Worm (Caenorhabditis elegans): ENCODE results near the gene gpa-3.
A peak's percentile ranks its signal among the peaks of the same experiment; 100 is the strongest.

The gpa-3 gene

ce11 chrV:9321185-9321584 lies 38.4 kb downstream of the gpa-3 start, which contains the start of gene F44A2.7:
TSS of gene F44A2.7 (plus strand) at chrV:9321485.
- TF ChIP-seq cog-1 (tag; optimal IDR thresholded peaks at IDR 0.05) = no peak
- TF ChIP-seq T22C8.4 (GFP tag; IDR thresholded peaks at IDR 0.05) = no peak
- no peak for TF ChIP-seq flt-1 (GFP tag; IDR thresholded peaks at IDR 0.05)
- TF ChIP-seq ztf-23 (GFP tag; IDR thresholded peaks at IDR 0.05) = no peak
- no peak for TF ChIP-seq ztf-29 (GFP tag; IDR thresholded peaks at IDR 0.05)
- no peak for TF ChIP-seq ref-1 (GFP tag; conservative IDR thresholded peaks at IDR 0.05)
- no peak for TF ChIP-seq klf-2 (GFP tag; conservative IDR thresholded peaks at IDR 0.05)
- TF ChIP-seq med-1 (GFP tag; optimal IDR thresholded peaks at IDR 0.05; ENCODE audit: insufficient read depth) = no peak
- no peak for TF ChIP-seq tab-1 (GFP tag; IDR thresholded peaks at IDR 0.05)

ce11 chrV:9318046-9318445 lies 41.5 kb downstream of the gpa-3 start, which contains the start of gene kvs-3:
TSS of gene kvs-3 (plus strand) at chrV:9318311.
- 0 out of 2 replicates have a peak, but pooled peaks have one; percentile 15 for TF ChIP-seq ref-1 (GFP tag; conservative IDR thresholded peaks at IDR 0.05)
- 0 out of 2 replicates have a peak, but pooled peaks have one; percentile 66 for TF ChIP-seq tab-1 (GFP tag; IDR thresholded peaks at IDR 0.05)
- TF ChIP-seq klf-2 (GFP tag; conservative IDR thresholded peaks at IDR 0.05) = 0 out of 2 replicates have a peak, but pooled peaks have one; percentile 47
- peak; percentile 63 for TF ChIP-seq T22C8.4 (GFP tag; IDR thresholded peaks at IDR 0.05)
- no peak for TF ChIP-seq flt-1 (GFP tag; IDR thresholded peaks at IDR 0.05)
- TF ChIP-seq ztf-23 (GFP tag; IDR thresholded peaks at IDR 0.05) = peak; percentile 82
- no peak for TF ChIP-seq cog-1 (tag; optimal IDR thresholded peaks at IDR 0.05)
- TF ChIP-seq med-1 (GFP tag; optimal IDR thresholded peaks at IDR 0.05; ENCODE audit: insufficient read depth) = peak; percentile 26
- TF ChIP-seq ztf-29 (GFP tag; IDR thresholded peaks at IDR 0.05) = no peak

- TF ChIP-seq tab-1 (GFP tag; IDR thresholded peaks at IDR 0.05) = no peak
- no peak for TF ChIP-seq ztf-23 (GFP tag; IDR thresholded peaks at IDR 0.05)
- no peak for TF ChIP-seq ref-1 (GFP tag; conservative IDR thresholded peaks at IDR 0.05)
- no peak for TF ChIP-seq ztf-29 (GFP tag; IDR thresholded peaks at IDR 0.05)
- no peak for TF ChIP-seq klf-2 (GFP tag; conservative IDR thresholded peaks at IDR 0.05)
- TF ChIP-seq med-1 (GFP tag; optimal IDR thresholded peaks at IDR 0.05; ENCODE audit: insufficient read depth) = no peak
- no peak for TF ChIP-seq cog-1 (tag; optimal IDR thresholded peaks at IDR 0.05)
- TF ChIP-seq T22C8.4 (GFP tag; IDR thresholded peaks at IDR 0.05) = no peak
- no peak for TF ChIP-seq flt-1 (GFP tag; IDR thresholded peaks at IDR 0.05)
These were observed 42.6 kb downstream of the gpa-3 start for ce11 chrV:9316970-9317369.

ce11 chrV:9314408-9314807 lies 45.2 kb downstream of the gpa-3 start:
- TF ChIP-seq T22C8.4 (GFP tag; IDR thresholded peaks at IDR 0.05) = no peak
- no peak for TF ChIP-seq ztf-29 (GFP tag; IDR thresholded peaks at IDR 0.05)
- TF ChIP-seq klf-2 (GFP tag; conservative IDR thresholded peaks at IDR 0.05) = no peak
- TF ChIP-seq flt-1 (GFP tag; IDR thresholded peaks at IDR 0.05) = no peak
- TF ChIP-seq ref-1 (GFP tag; conservative IDR thresholded peaks at IDR 0.05) = no peak
- TF ChIP-seq cog-1 (tag; optimal IDR thresholded peaks at IDR 0.05) = no peak

- TF ChIP-seq T22C8.4 (GFP tag; IDR thresholded peaks at IDR 0.05) (no peak), tab-1 (GFP tag; IDR thresholded peaks at IDR 0.05) (no peak), med-1 (GFP tag; optimal IDR thresholded peaks at IDR 0.05; ENCODE audit: insufficient read depth) (no peak), ztf-29 (GFP tag; IDR thresholded peaks at IDR 0.05) (no peak), ref-1 (GFP tag; conservative IDR thresholded peaks at IDR 0.05) (no peak), flt-1 (GFP tag; IDR thresholded peaks at IDR 0.05) (no peak), klf-2 (GFP tag; conservative IDR thresholded peaks at IDR 0.05) (no peak), ztf-23 (GFP tag; IDR thresholded peaks at IDR 0.05) (no peak), cog-1 (tag; optimal IDR thresholded peaks at IDR 0.05) (no peak)
These were observed 47.2 kb downstream of the gpa-3 start for ce11 chrV:9312377-9312776.

Measured in whole organism, midembryonic.